Worm (Caenorhabditis elegans) whole organism, L1 larva: ENCODE measurements around the gene sri-40.

Source experiments
- C34B4.2 ChIP-seq: sonication (generic microtip); optimal IDR thresholded peaks from 2 replicates; lab custom pipeline; 2017; ENCODE audit warnings: mild to moderate bottlenecking, missing genetic modification characterization, missing compliant biosample characterization
- F16B12.6 ChIP-seq: fragments of 150-350 bp; optimal IDR thresholded peaks from 2 replicates; lab custom pipeline; 2014; ENCODE audit warnings: missing biosample characterization, missing genetic modification characterization
- Y116A8C.19 ChIP-seq: sonication (generic microtip); optimal IDR thresholded peaks from 2 replicates; lab custom pipeline; 2016; ENCODE audit warnings: missing compliant biosample characterization, missing genetic modification characterization, borderline replicate concordance
- alr-1 ChIP-seq: fragments of 200-800 bp; sonication (Bioruptor generic); optimal IDR thresholded peaks from 2 replicates; lab custom pipeline; 2018; ENCODE audit warnings: borderline replicate concordance, mild to moderate bottlenecking, missing genetic modification characterization, missing compliant biosample characterization
- aly-2 ChIP-seq: fragments of 150-350 bp; optimal IDR thresholded peaks from 2 replicates; lab custom pipeline; 2014; ENCODE audit warnings: missing biosample characterization, missing genetic modification characterization
- ama-1 ChIP-seq: fragments of 150-350 bp; optimal IDR thresholded peaks from 2 replicates; lab custom pipeline; 2014
- blmp-1 ChIP-seq: fragments of 150-350 bp; optimal IDR thresholded peaks from 2 replicates; lab custom pipeline; 2014; ENCODE audit warnings: missing biosample characterization, missing genetic modification characterization
- ceh-63 ChIP-seq: fragments of 200-800 bp; sonication (Bioruptor generic); optimal IDR thresholded peaks from 2 replicates; lab custom pipeline; 2018; ENCODE audit warnings: mild to moderate bottlenecking, missing genetic modification characterization, missing compliant biosample characterization
- ceh-8 ChIP-seq: fragments of 200-800 bp; sonication (Bioruptor generic); optimal IDR thresholded peaks from 2 replicates; lab custom pipeline; 2018; ENCODE audit warnings: mild to moderate bottlenecking, missing genetic modification characterization, moderate library complexity, missing compliant biosample characterization
- ceh-90 ChIP-seq: sonication (generic microtip); optimal IDR thresholded peaks from 2 replicates; lab custom pipeline; 2016; ENCODE audit warnings: missing genetic modification characterization, missing compliant biosample characterization
- dsc-1 ChIP-seq: sonication (generic microtip); optimal IDR thresholded peaks from 2 replicates; lab custom pipeline; 2016; ENCODE audit warnings: mild to moderate bottlenecking, missing genetic modification characterization, missing compliant biosample characterization
- efl-1 ChIP-seq, 4 experiments: fragments of 150-350 bp; optimal IDR thresholded peaks in 3 of 4; peaks in 1 of 4; 1 replicate in 1 of 4; 2 replicates in 3 of 4; lab custom pipeline; 2014; ENCODE audit warnings: missing biosample characterization in 2 of 4, missing genetic modification characterization in 2 of 4, missing genetic modification reagents in 2 of 4
- efl-3 ChIP-seq: fragments of 200-800 bp; sonication (Bioruptor generic); optimal IDR thresholded peaks from 2 replicates; lab custom pipeline; 2018; ENCODE audit warnings: mild to moderate bottlenecking, missing genetic modification characterization, missing compliant biosample characterization
- egl-13 ChIP-seq: sonication (generic microtip); optimal IDR thresholded peaks from 2 replicates; lab custom pipeline; 2016; ENCODE audit warnings: missing genotype, missing genetic modification reagents, missing genetic modification characterization, missing compliant biosample characterization
- elt-2 ChIP-seq: sonication (generic microtip); optimal IDR thresholded peaks from 2 replicates; lab custom pipeline; 2016; ENCODE audit warnings: missing genetic modification characterization, mild to moderate bottlenecking, inconsistent platforms, missing compliant biosample characterization, missing genetic modification reagents
- fkh-10 ChIP-seq: sonication (generic microtip); optimal IDR thresholded peaks from 2 replicates; lab custom pipeline; 2017; ENCODE audit warnings: missing biosample characterization, missing genetic modification reagents, missing genetic modification characterization
- fkh-4 ChIP-seq: sonication (generic microtip); optimal IDR thresholded peaks from 2 replicates; lab custom pipeline; 2016; ENCODE audit warnings: missing compliant biosample characterization, missing genetic modification characterization, borderline replicate concordance
- fkh-8 ChIP-seq: sonication (generic microtip); optimal IDR thresholded peaks from 2 replicates; lab custom pipeline; 2016; ENCODE audit warnings: mild to moderate bottlenecking, missing genetic modification characterization, missing compliant biosample characterization
- grh-1 ChIP-seq: fragments of 200-800 bp; sonication (Bioruptor generic); IDR thresholded peaks from 2 replicates; pipeline ENCODE4 v1.3.6; 2022; ENCODE audit warnings: missing genetic modification reagents, missing genetic modification characterization, missing compliant biosample characterization
- jun-1 ChIP-seq: fragments of 150-350 bp; optimal IDR thresholded peaks from 2 replicates; lab custom pipeline; 2014; ENCODE audit warnings: missing biosample characterization, missing genetic modification reagents, missing genetic modification characterization
- lin-15B ChIP-seq: fragments of 150-350 bp; sonication (generic microtip); optimal IDR thresholded peaks from 3 replicates; lab custom pipeline; 2014; ENCODE audit warnings: missing biosample characterization, missing genetic modification characterization
- lin-35 ChIP-seq, 2 experiments: fragments of 150-350 bp; optimal IDR thresholded peaks; 2 replicates each; lab custom pipeline; 2014; ENCODE audit warnings: missing biosample characterization in 2 of 2, missing genetic modification characterization in 2 of 2, missing genetic modification reagents in 2 of 2
- lsy-2 ChIP-seq, 2 experiments: fragments of 150-350 bp; optimal IDR thresholded peaks; 2 replicates each; lab custom pipeline; 2014; ENCODE audit warnings: missing biosample characterization in 2 of 2, missing genetic modification characterization in 2 of 2
- mab-9 ChIP-seq: fragments of 200-800 bp; sonication (Bioruptor generic); IDR thresholded peaks from 2 replicates; pipeline ENCODE4 v1.3.6; 2022; ENCODE audit warnings: missing genetic modification reagents, missing genetic modification characterization, missing compliant biosample characterization
- mef-2 ChIP-seq: fragments of 150-350 bp; optimal IDR thresholded peaks from 2 replicates; lab custom pipeline; 2014; ENCODE audit warnings: missing biosample characterization, missing genetic modification characterization
- mep-1 ChIP-seq: fragments of 150-350 bp; optimal IDR thresholded peaks from 2 replicates; lab custom pipeline; 2014; ENCODE audit warnings: missing biosample characterization, missing genetic modification characterization
- nhr-11 ChIP-seq: fragments of 150-350 bp; optimal IDR thresholded peaks from 2 replicates; lab custom pipeline; 2014; ENCODE audit warnings: missing biosample characterization, missing genetic modification characterization
- nhr-12 ChIP-seq: sonication (generic microtip); optimal IDR thresholded peaks from 2 replicates; lab custom pipeline; 2017; ENCODE audit warnings: missing biosample characterization, missing genetic modification characterization
- nhr-20 ChIP-seq: sonication (generic microtip); optimal IDR thresholded peaks from 2 replicates; lab custom pipeline; 2016; ENCODE audit warnings: mild to moderate bottlenecking, missing genetic modification characterization, missing compliant biosample characterization
- nhr-237 ChIP-seq: fragments of 150-350 bp; optimal IDR thresholded peaks from 2 replicates; lab custom pipeline; 2014; ENCODE audit warnings: missing biosample characterization, missing genetic modification characterization
- nhr-47 ChIP-seq: sonication (generic microtip); optimal IDR thresholded peaks from 2 replicates; lab custom pipeline; 2016; ENCODE audit warnings: mild to moderate bottlenecking, missing genetic modification characterization, moderate library complexity, missing compliant biosample characterization
- nhr-71 ChIP-seq: sonication (generic microtip); optimal IDR thresholded peaks from 2 replicates; lab custom pipeline; 2016; ENCODE audit warnings: mild to moderate bottlenecking, missing genetic modification characterization, moderate library complexity, missing compliant biosample characterization
- nhr-77 ChIP-seq: fragments of 150-350 bp; optimal IDR thresholded peaks from 2 replicates; lab custom pipeline; 2014; ENCODE audit warnings: missing biosample characterization, missing genetic modification characterization
- nhr-85 ChIP-seq: sonication (generic microtip); peaks from one replicate; lab custom pipeline; 2016; ENCODE audit warnings: missing genetic modification characterization, inconsistent platforms, missing compliant biosample characterization
- pag-3 ChIP-seq: sonication (generic microtip); optimal IDR thresholded peaks from 2 replicates; lab custom pipeline; 2017; ENCODE audit warnings: missing genetic modification characterization, mild to moderate bottlenecking, missing compliant biosample characterization, antibody characterized with exemption, borderline replicate concordance; ENCODE audit not compliant: insufficient read depth
- pax-3 ChIP-seq: fragments of 200-800 bp; sonication (Bioruptor generic); optimal IDR thresholded peaks from 2 replicates; lab custom pipeline; 2018; ENCODE audit warnings: mild to moderate bottlenecking, missing genetic modification characterization, moderate library complexity, missing compliant biosample characterization
- pqm-1 ChIP-seq: sonication (generic microtip); optimal IDR thresholded peaks from 3 replicates; lab custom pipeline; 2017; ENCODE audit warnings: missing biosample characterization, missing genetic modification characterization
- snpc-4 ChIP-seq: fragments of 150-350 bp; optimal IDR thresholded peaks from 2 replicates; lab custom pipeline; 2014; ENCODE audit warnings: missing biosample characterization, missing genetic modification characterization
- sox-4 ChIP-seq: sonication (generic microtip); optimal IDR thresholded peaks from 2 replicates; lab custom pipeline; 2016; ENCODE audit warnings: missing genetic modification characterization, missing compliant biosample characterization
- sptf-1 ChIP-seq: fragments of 150-350 bp; optimal IDR thresholded peaks from 2 replicates; lab custom pipeline; 2014; ENCODE audit warnings: missing biosample characterization, missing genetic modification characterization
- tbx-2 ChIP-seq: sonication (generic microtip); optimal IDR thresholded peaks from 2 replicates; lab custom pipeline; 2016; ENCODE audit warnings: missing genetic modification characterization, missing compliant biosample characterization
- tlp-1 ChIP-seq: fragments of 150-350 bp; optimal IDR thresholded peaks from 2 replicates; lab custom pipeline; 2014; ENCODE audit warnings: missing biosample characterization, missing genetic modification characterization
- unc-62 ChIP-seq: fragments of 150-350 bp; optimal IDR thresholded peaks from 2 replicates; lab custom pipeline; 2014; ENCODE audit warnings: missing biosample characterization, missing genetic modification reagents, missing genetic modification characterization
- ztf-11 ChIP-seq, 2 experiments: sonication (generic microtip); optimal IDR thresholded peaks; 2 replicates each; lab custom pipeline; 2016 to 2017; ENCODE audit warnings: missing genetic modification characterization in 2 of 2, missing biosample characterization in 1 of 2, missing compliant biosample characterization in 1 of 2

The sri-40 gene

ce11 chrII:3129007-3129406 lies 48.8 kb upstream of the sri-40 start, which contains the start of gene chil-24 (continued):
- TF ChIP-seq fkh-4 (no peak), blmp-1 (peak; percentile 21), tbx-2 (tag; lab: Kevin White, UChicago) (no peak), nhr-85 (peak; percentile 77), C34B4.2 (tag; lab: Kevin White, UChicago) (no peak), sox-4 (tag; lab: Kevin White, UChicago) (no peak), ceh-90 (tag; lab: Kevin White, UChicago) (no peak), alr-1 (tag; lab: Kevin White, UChicago) (no peak), tlp-1 (no peak), fkh-10 (GFP tag; lab: Kevin White, UChicago) (no peak), elt-2 (tag; lab: Kevin White, UChicago) (no peak), aly-2 (no peak), F16B12.6 (tag; lab: Kevin White, UChicago) (peak; percentile 13), nhr-12 (no peak), dsc-1 (no peak), lin-35 (GFP tag; optimal IDR thresholded peaks at IDR 0.05; lab: Kevin White, UChicago) (peak in 1 of 2 experiments; percentile 59), ama-1 (lab: Kevin White, UChicago) (no peak), lsy-2 (tag; optimal IDR thresholded peaks at IDR 0.05; lab: Kevin White, UChicago) (peak in 1 of 2 experiments; percentile 36), ztf-11 (tag; optimal IDR thresholded peaks at IDR 0.05; lab: Kevin White, UChicago) (no peak), jun-1 (tag; lab: Kevin White, UChicago) (no peak), nhr-71 (no peak), Y116A8C.19 (tag; lab: Kevin White, UChicago) (no peak), sptf-1 (tag; lab: Kevin White, UChicago) (no peak), mep-1 (peak; percentile 33), nhr-47 (tag; lab: Kevin White, UChicago) (no peak), nhr-20 (tag; lab: Kevin White, UChicago) (peak; percentile 53), fkh-8 (no peak), grh-1 (GFP tag; lab: Robert Waterston, UW) (no peak), pqm-1 (tag; lab: Kevin White, UChicago) (no peak), nhr-11 (tag; lab: Kevin White, UChicago) (no peak), nhr-237 (tag; lab: Kevin White, UChicago) (no peak), efl-1 (optimal IDR thresholded peaks at IDR 0.05; lab: Kevin White, UChicago) (peak; percentile 56 to 68), efl-1 (GFP tag; optimal IDR thresholded peaks at IDR 0.05 in 1 of 2; lab: Kevin White, UChicago) (peak; percentile 14 to 92), mef-2 (tag; lab: Kevin White, UChicago) (no peak), nhr-77 (tag; lab: Kevin White, UChicago) (no peak), egl-13 (tag; lab: Kevin White, UChicago) (no peak)

ce11 chrII:3135293-3135692 lies 42.5 kb upstream of the sri-40 start:
- TF ChIP-seq pag-3 (tag; lab: Kevin White, UChicago) = no peak
- TF ChIP-seq efl-3 (GFP tag; lab: Kevin White, UChicago) = no peak
- no peak for TF ChIP-seq ceh-63 (GFP tag; lab: Kevin White, UChicago)
- no peak for TF ChIP-seq pax-3 (tag; lab: Kevin White, UChicago)
- TF ChIP-seq lin-15B = no peak
- TF ChIP-seq mab-9 (GFP tag; lab: Robert Waterston, UW) = no peak
- no peak for TF ChIP-seq ceh-90 (tag; lab: Kevin White, UChicago)
- no peak for TF ChIP-seq snpc-4
- no peak for TF ChIP-seq Y116A8C.19 (tag; lab: Kevin White, UChicago)
- no peak for TF ChIP-seq unc-62
- no peak for TF ChIP-seq ceh-8 (GFP tag; lab: Kevin White, UChicago)
- TF ChIP-seq, all 84 proteins: peak for 0
